Fruit fly (Drosophila melanogaster) whole organism, embryonic: ENCODE data around the gene CG14220.

Experiments
- BtbVII ChIP-seq: fragments of 200-800 bp; sonication (Bioruptor generic); optimal IDR thresholded peaks from 3 replicates; lab custom pipeline; 2017; ENCODE audit warnings: missing biosample characterization, mild to moderate bottlenecking, missing genetic modification characterization
- CG10147 ChIP-seq: fragments of 200-800 bp; sonication (Bioruptor generic); optimal IDR thresholded peaks from 2 replicates; lab custom pipeline; 2019; ENCODE audit warnings: missing biosample characterization, mild to moderate bottlenecking, missing genetic modification characterization, moderate library complexity
- CG11247 ChIP-seq: fragments of 200-800 bp; sonication (Bioruptor generic); IDR thresholded peaks from 2 replicates; pipeline ENCODE4 v1.3.6; 2022; ENCODE audit warnings: missing biosample characterization, missing genetic modification characterization
- CG12942 ChIP-seq: fragments of 200-800 bp; sonication (Bioruptor generic); optimal IDR thresholded peaks from 3 replicates; lab custom pipeline; 2016; ENCODE audit warnings: missing biosample characterization, missing genetic modification characterization
- CG13775 ChIP-seq: fragments of 200-800 bp; sonication (Bioruptor generic); optimal IDR thresholded peaks from 3 replicates; lab custom pipeline; 2017; ENCODE audit warnings: missing biosample characterization, mild to moderate bottlenecking, missing genetic modification characterization
- CG14860 ChIP-seq: fragments of 200-800 bp; sonication (Bioruptor generic); IDR thresholded peaks from 3 replicates; pipeline ENCODE4 v1.3.6; 2022; ENCODE audit warnings: missing biosample characterization, missing genetic modification characterization; ENCODE audit not compliant: partially characterized antibody
- CG15514 ChIP-seq: fragments of 200-800 bp; sonication (Bioruptor generic); optimal IDR thresholded peaks from 3 replicates; lab custom pipeline; 2017; ENCODE audit warnings: missing biosample characterization, missing genetic modification characterization, mild to moderate bottlenecking, moderate library complexity, missing genetic modification reagents
- CG15601 ChIP-seq: fragments of 200-800 bp; sonication (Bioruptor generic); optimal IDR thresholded peaks from 3 replicates; lab custom pipeline; 2019; ENCODE audit warnings: missing biosample characterization, mild to moderate bottlenecking, missing genetic modification characterization, moderate library complexity
- CG1602 ChIP-seq: fragments of 200-800 bp; sonication (Bioruptor generic); optimal IDR thresholded peaks from 3 replicates; lab custom pipeline; 2016; ENCODE audit warnings: missing biosample characterization, missing genetic modification characterization
- CG17829 ChIP-seq: fragments of 200-800 bp; optimal IDR thresholded peaks from 2 replicates; lab custom pipeline; 2019; ENCODE audit warnings: missing biosample characterization, mild to moderate bottlenecking, missing genetic modification characterization, moderate library complexity
- CG2120 ChIP-seq: fragments of 200-800 bp; sonication (Bioruptor generic); optimal IDR thresholded peaks from 3 replicates; lab custom pipeline; 2016; ENCODE audit warnings: missing biosample characterization, missing genetic modification characterization
- CG2129 ChIP-seq: fragments of 200-800 bp; sonication (Bioruptor generic); IDR thresholded peaks from 2 replicates; pipeline ENCODE4 v1.3.6; 2022; ENCODE audit warnings: missing biosample characterization, missing genetic modification characterization; ENCODE audit not compliant: partially characterized antibody
- CG2199 ChIP-seq: fragments of 200-800 bp; sonication (Bioruptor generic); IDR thresholded peaks from 3 replicates; pipeline ENCODE4 v1.3.6; 2022; ENCODE audit warnings: missing biosample characterization, missing genetic modification characterization
- CG2202 ChIP-seq: fragments of 200-800 bp; sonication (Bioruptor generic); optimal IDR thresholded peaks from 2 replicates; lab custom pipeline; 2018; ENCODE audit warnings: missing biosample characterization, mild to moderate bottlenecking, missing genetic modification characterization
- CG2875 ChIP-seq: fragments of 200-800 bp; sonication (Bioruptor generic); optimal IDR thresholded peaks from 2 replicates; lab custom pipeline; 2017; ENCODE audit warnings: missing biosample characterization, mild to moderate bottlenecking, missing genetic modification characterization, missing genetic modification reagents
- CG3065 ChIP-seq: fragments of 200-800 bp; sonication (Bioruptor generic); optimal IDR thresholded peaks from 2 replicates; lab custom pipeline; 2016; ENCODE audit warnings: missing biosample characterization, missing genetic modification characterization
- CG31224 ChIP-seq: fragments of 200-800 bp; sonication (Bioruptor generic); IDR thresholded peaks from 2 replicates; pipeline ENCODE4 v1.3.6; 2022; ENCODE audit warnings: missing biosample characterization, missing genetic modification characterization
- CG3163 ChIP-seq: fragments of 200-800 bp; sonication (Bioruptor generic); optimal IDR thresholded peaks from 3 replicates; lab custom pipeline; 2016; ENCODE audit warnings: missing biosample characterization, missing genetic modification characterization
- CG3726 ChIP-seq: fragments of 200-800 bp; sonication (Bioruptor generic); IDR thresholded peaks from 3 replicates; pipeline ENCODE4, ENCODE4 v1.3.6; 2022; ENCODE audit warnings: missing biosample characterization, missing genetic modification characterization
- CG4617 ChIP-seq: fragments of 200-800 bp; sonication (Bioruptor generic); optimal IDR thresholded peaks from 3 replicates; lab custom pipeline; 2016; ENCODE audit warnings: missing biosample characterization, missing genetic modification characterization, borderline replicate concordance
- CG4854 ChIP-seq: fragments of 200-800 bp; sonication (Bioruptor generic); optimal IDR thresholded peaks from 2 replicates; lab custom pipeline; 2016; ENCODE audit warnings: missing biosample characterization, missing genetic modification characterization, inconsistent platforms
- CG6689 ChIP-seq: fragments of 200-800 bp; sonication (Bioruptor generic); IDR thresholded peaks from 2 replicates; pipeline ENCODE4 v1.3.6; 2022; ENCODE audit warnings: missing biosample characterization, missing genetic modification characterization
- CG7556 ChIP-seq: fragments of 200-800 bp; sonication (Bioruptor generic); optimal IDR thresholded peaks from 2 replicates; lab custom pipeline; 2017; ENCODE audit warnings: missing biosample characterization, mild to moderate bottlenecking, missing genetic modification characterization
- CG8359 ChIP-seq: fragments of 200-800 bp; sonication (Bioruptor generic); optimal IDR thresholded peaks from 2 replicates; lab custom pipeline; 2017; ENCODE audit warnings: missing biosample characterization, mild to moderate bottlenecking, missing genetic modification characterization, borderline replicate concordance
- CG9215 ChIP-seq: fragments of 200-800 bp; sonication (Bioruptor generic); IDR thresholded peaks from 2 replicates; pipeline ENCODE4 v1.3.6; 2022; ENCODE audit warnings: missing biosample characterization, missing genetic modification characterization
- Dek ChIP-seq: fragments of 200-800 bp; sonication (Bioruptor generic); optimal IDR thresholded peaks from 3 replicates; lab custom pipeline; 2019; ENCODE audit warnings: missing biosample characterization, mild to moderate bottlenecking, missing genetic modification characterization, moderate library complexity
- E2f1 ChIP-seq: fragments of 200-800 bp; sonication (Bioruptor generic); IDR thresholded peaks from 2 replicates; pipeline ENCODE4 v1.3.6; 2022; ENCODE audit warnings: missing biosample characterization, missing genetic modification characterization
- HLH4C ChIP-seq: fragments of 200-800 bp; sonication (Bioruptor generic); IDR thresholded peaks from 3 replicates; pipeline ENCODE4 v1.3.6; 2022; ENCODE audit warnings: missing biosample characterization, missing genetic modification characterization; ENCODE audit not compliant: partially characterized antibody
- Hr51 ChIP-seq, 2 experiments: fragments of 200-800 bp; sonication (Bioruptor generic); optimal IDR thresholded peaks; 2 replicates in 1 of 2; 3 replicates in 1 of 2; lab custom pipeline; 2016 to 2018; ENCODE audit warnings: missing biosample characterization in 2 of 2, missing genetic modification characterization in 2 of 2, mild to moderate bottlenecking in 1 of 2, moderate library complexity in 1 of 2
- MESR4 ChIP-seq: fragments of 200-800 bp; sonication (Bioruptor generic); optimal IDR thresholded peaks from 2 replicates; lab custom pipeline; 2018; ENCODE audit warnings: missing biosample characterization, mild to moderate bottlenecking, missing genetic modification characterization, moderate library complexity
- Max ChIP-seq: fragments of 200-800 bp; sonication (Bioruptor generic); optimal IDR thresholded peaks from 2 replicates; lab custom pipeline; 2016; ENCODE audit warnings: missing biosample characterization, mild to moderate bottlenecking, missing genetic modification characterization
- Pdp1 ChIP-seq, 2 experiments: fragments of 200-800 bp; sonication (Bioruptor generic); optimal IDR thresholded peaks; 3 replicates each; lab custom pipeline; 2016; ENCODE audit warnings: missing biosample characterization in 2 of 2, missing genetic modification characterization in 2 of 2, mild to moderate bottlenecking in 1 of 2, moderate library complexity in 1 of 2
- Rx ChIP-seq: fragments of 200-800 bp; sonication (Bioruptor generic); IDR thresholded peaks from 2 replicates; pipeline ENCODE4 v1.3.6; 2022; ENCODE audit warnings: missing biosample characterization, missing genetic modification characterization
- Scr ChIP-seq: fragments of 200-800 bp; sonication (Bioruptor generic); IDR thresholded peaks from 2 replicates; pipeline ENCODE4 v1.3.6; 2022; ENCODE audit warnings: missing biosample characterization, missing genetic modification characterization; ENCODE audit not compliant: partially characterized antibody
- Sin3A ChIP-seq: fragments of >200 bp; optimal IDR thresholded peaks from 2 replicates; lab custom pipeline; 2018
- Trl ChIP-seq, 3 experiments: fragments of >200 bp in 2 of 3; fragments of 200-800 bp in 1 of 3; sonication (Bioruptor generic) in 1 of 3; optimal IDR thresholded peaks; 2 replicates in 1 of 3; 3 replicates in 2 of 3; lab custom pipeline; 2016 to 2017; ENCODE audit warnings: missing biosample characterization in 1 of 3, missing genetic modification characterization in 1 of 3
- hkb ChIP-seq, 2 experiments: fragments of 200-800 bp in 1 of 2; fragments of >200 bp in 1 of 2; sonication (Bioruptor generic) in 1 of 2; IDR thresholded peaks in 1 of 2; optimal IDR thresholded peaks in 1 of 2; 2 replicates each; pipeline versions ENCODE4 v1.3.6 to Lab custom; 2017 to 2022; ENCODE audit warnings: missing biosample characterization in 1 of 2, missing genetic modification characterization in 1 of 2
- kni ChIP-seq: fragments of 200-800 bp; sonication (Bioruptor generic); optimal IDR thresholded peaks from 3 replicates; lab custom pipeline; 2017; ENCODE audit warnings: mild to moderate bottlenecking, missing biosample characterization, missing genetic modification reagents, missing genetic modification characterization
- mirr ChIP-seq: fragments of 200-800 bp; sonication (Bioruptor generic); optimal IDR thresholded peaks from 3 replicates; lab custom pipeline; 2018; ENCODE audit warnings: missing biosample characterization, mild to moderate bottlenecking, missing genetic modification characterization
- oc ChIP-seq: fragments of 200-800 bp; sonication (Bioruptor generic); optimal IDR thresholded peaks from 2 replicates; lab custom pipeline; 2018; ENCODE audit warnings: missing biosample characterization, mild to moderate bottlenecking, missing genetic modification characterization, moderate library complexity
- otp ChIP-seq: fragments of 200-800 bp; sonication (Bioruptor generic); IDR thresholded peaks from 3 replicates; pipeline ENCODE4, ENCODE4 v1.3.6; 2022; ENCODE audit warnings: missing biosample characterization, missing genetic modification characterization
- shn ChIP-seq: fragments of 200-800 bp; sonication (Bioruptor generic); optimal IDR thresholded peaks from 3 replicates; lab custom pipeline; 2016; ENCODE audit warnings: missing biosample characterization, missing genetic modification characterization
- sna ChIP-seq: fragments of 200-800 bp; sonication (Bioruptor generic); IDR thresholded peaks from 2 replicates; pipeline ENCODE4 v1.3.6; 2022; ENCODE audit warnings: missing biosample characterization, missing genetic modification characterization; ENCODE audit not compliant: partially characterized antibody
- tup ChIP-seq: fragments of 200-800 bp; sonication (Bioruptor generic); optimal IDR thresholded peaks from 2 replicates; lab custom pipeline; 2016; ENCODE audit warnings: missing biosample characterization, mild to moderate bottlenecking, missing genetic modification characterization, moderate library complexity
- unpg ChIP-seq: fragments of 200-800 bp; sonication (Bioruptor generic); optimal IDR thresholded peaks from 3 replicates; lab custom pipeline; 2018; ENCODE audit warnings: missing biosample characterization, mild to moderate bottlenecking, missing genetic modification characterization, moderate library complexity
- vnd ChIP-seq: fragments of 200-800 bp; sonication (Bioruptor generic); IDR thresholded peaks from 3 replicates; pipeline ENCODE4 v1.3.6; 2022; ENCODE audit warnings: missing biosample characterization, missing genetic modification characterization; ENCODE audit not compliant: partially characterized antibody
- zen2 ChIP-seq: fragments of 200-800 bp; sonication (Bioruptor generic); IDR thresholded peaks from 3 replicates; pipeline ENCODE4 v1.3.6; 2022; ENCODE audit warnings: missing biosample characterization, missing genetic modification characterization; ENCODE audit not compliant: partially characterized antibody

CG14220 gene

dm6 chrX:19579648-19580301 lies 21.9 kb downstream of the CG14220 start, which contains the start of gene Tao (continued):
- TF ChIP-seq shn (no peak), Rx (GFP tag; lab: Robert Waterston, UW) (no peak), CG9215 (GFP tag; lab: Robert Waterston, UW) (no peak), Trl (optimal IDR thresholded peaks at IDR 0.05; lab: Kevin White, UChicago) (no peak), Trl (GFP tag; optimal IDR thresholded peaks at IDR 0.05; lab: Kevin White, UChicago) (no peak), Hr51 (GFP tag; optimal IDR thresholded peaks at IDR 0.05; lab: Kevin White, UChicago) (no peak), CG15601 (tag; lab: Kevin White, UChicago) (peak; percentile 3), MESR4 (no peak), CG14860 (peak; percentile 88; the same call in 2 of the 3 replicates), tup (GFP tag; lab: Kevin White, UChicago) (no peak), CG1602 (GFP tag; lab: Kevin White, UChicago) (no peak), HLH4C (GFP tag; lab: Robert Waterston, UW) (peak; percentile 83), CG2129 (GFP tag; lab: Robert Waterston, UW) (peak; percentile 68), Scr (GFP tag; lab: Robert Waterston, UW) (peak; percentile 91), CG12942 (no peak), CG2199 (GFP tag; lab: Robert Waterston, UW) (no peak), kni (GFP tag; lab: Kevin White, UChicago) (no peak), CG17829 (tag; lab: Kevin White, UChicago) (no peak), sna (GFP tag; lab: Robert Waterston, UW) (peak; percentile 88), Pdp1 (GFP tag; optimal IDR thresholded peaks at IDR 0.05; lab: Kevin White, UChicago) (peak in 1 of 2 experiments; percentile 10), zen2 (GFP tag; lab: Robert Waterston, UW) (peak; percentile 74; the same call in 2 of the 3 replicates), CG31224 (GFP tag; lab: Robert Waterston, UW) (no peak), oc (no peak), CG3726 (GFP tag; lab: Robert Waterston, UW) (no peak), CG10147 (GFP tag; lab: Kevin White, UChicago) (no peak), Dek (tag; lab: Kevin White, UChicago) (no peak), E2f1 (GFP tag; lab: Robert Waterston, UW) (no peak), CG7556 (GFP tag; lab: Kevin White, UChicago) (no peak), CG13775 (GFP tag; lab: Kevin White, UChicago) (peak; percentile 17), CG4854 (GFP tag; lab: Kevin White, UChicago) (no peak), hkb (optimal IDR thresholded peaks at IDR 0.05; lab: Kevin White, UChicago) (no peak), hkb (GFP tag; IDR thresholded peaks at IDR 0.05; lab: Robert Waterston, UW) (no peak), CG2875 (GFP tag; lab: Kevin White, UChicago) (no peak), Sin3A (peak; percentile 70), CG8359 (GFP tag; lab: Kevin White, UChicago) (no peak), vnd (GFP tag; lab: Robert Waterston, UW) (peak; percentile 89), CG3163 (GFP tag; lab: Kevin White, UChicago) (no peak), CG15514 (GFP tag; lab: Kevin White, UChicago) (peak; percentile 37), CG11247 (no peak), otp (GFP tag; lab: Robert Waterston, UW) (no peak), BtbVII (GFP tag; lab: Kevin White, UChicago) (no peak), CG2202 (tag; lab: Kevin White, UChicago) (no peak), CG6689 (GFP tag; lab: Robert Waterston, UW) (no peak), CG3065 (GFP tag; lab: Kevin White, UChicago) (no peak), CG2120 (GFP tag; lab: Kevin White, UChicago) (peak; percentile 11), mirr (no peak), CG4617 (GFP tag; lab: Kevin White, UChicago) (peak; percentile 40), unpg (GFP tag; lab: Kevin White, UChicago) (no peak), Max (GFP tag; lab: Kevin White, UChicago) (peak; percentile 21)
- TF ChIP-seq, all 482 proteins: peak for 67
